Worm (Caenorhabditis elegans) whole organism, late embryonic: ENCODE data around the gene col-83.

Experiments
- F13H6.1 ChIP-seq: sonication (generic microtip); optimal IDR thresholded peaks from 2 replicates; lab custom pipeline; 2016; ENCODE audit warnings: missing genetic modification characterization, missing compliant biosample characterization
- T23F11.4 ChIP-seq: fragments of 200-800 bp; sonication (Bioruptor generic); optimal IDR thresholded peaks from 2 replicates; lab custom pipeline; 2018; ENCODE audit warnings: mild to moderate bottlenecking, missing genetic modification characterization, missing compliant biosample characterization
- Y22D7AL.16 ChIP-seq: sonication (generic microtip); optimal IDR thresholded peaks from 2 replicates; lab custom pipeline; 2016; ENCODE audit warnings: missing genetic modification characterization, missing compliant biosample characterization
- ama-1 ChIP-seq: fragments of 150-350 bp; optimal IDR thresholded peaks from 2 replicates; lab custom pipeline; 2014
- ceh-14 ChIP-seq: sonication (generic microtip); optimal IDR thresholded peaks from 2 replicates; lab custom pipeline; 2016; ENCODE audit warnings: missing genotype, missing genetic modification characterization, missing compliant biosample characterization
- ceh-19 ChIP-seq: fragments of 200-800 bp; sonication (Bioruptor generic); optimal IDR thresholded peaks from 2 replicates; lab custom pipeline; 2018; ENCODE audit warnings: mild to moderate bottlenecking, missing genetic modification characterization, missing compliant biosample characterization
- ceh-22 ChIP-seq: sonication (generic microtip); optimal IDR thresholded peaks from 2 replicates; lab custom pipeline; 2017; ENCODE audit warnings: missing biosample characterization, missing genetic modification characterization
- ceh-24 ChIP-seq: sonication (generic microtip); optimal IDR thresholded peaks from 2 replicates; lab custom pipeline; 2016; ENCODE audit warnings: mild to moderate bottlenecking, missing genetic modification characterization, missing compliant biosample characterization
- ceh-31 ChIP-seq: sonication (generic microtip); optimal IDR thresholded peaks from 2 replicates; lab custom pipeline; 2016; ENCODE audit warnings: missing genetic modification characterization, missing compliant biosample characterization
- ceh-45 ChIP-seq: fragments of 200-800 bp; sonication (Bioruptor generic); IDR thresholded peaks from 2 replicates; pipeline ENCODE4 v1.3.6; 2022; ENCODE audit warnings: missing genetic modification reagents, missing genetic modification characterization, missing compliant biosample characterization
- ceh-48 ChIP-seq: sonication (generic microtip); optimal IDR thresholded peaks from 2 replicates; lab custom pipeline; 2016; ENCODE audit warnings: missing genetic modification characterization, inconsistent platforms, missing compliant biosample characterization
- ceh-6 ChIP-seq: fragments of 200-800 bp; sonication (Bioruptor generic); optimal IDR thresholded peaks from 2 replicates; lab custom pipeline; 2018; ENCODE audit warnings: mild to moderate bottlenecking, missing genetic modification characterization, missing compliant biosample characterization
- che-1 ChIP-seq: sonication (generic microtip); optimal IDR thresholded peaks from 2 replicates; lab custom pipeline; 2016; ENCODE audit warnings: mild to moderate bottlenecking, missing genetic modification characterization, missing compliant biosample characterization
- dmd-4 ChIP-seq: sonication (generic microtip); optimal IDR thresholded peaks from 2 replicates; lab custom pipeline; 2016; ENCODE audit warnings: borderline replicate concordance, missing genetic modification characterization, missing compliant biosample characterization
- dve-1 ChIP-seq: sonication (generic microtip); optimal IDR thresholded peaks from 2 replicates; lab custom pipeline; 2017; ENCODE audit warnings: antibody characterized with exemption, mild to moderate bottlenecking, missing genetic modification characterization, missing compliant biosample characterization
- elt-2 ChIP-seq: sonication (generic microtip); optimal IDR thresholded peaks from 2 replicates; lab custom pipeline; 2016; ENCODE audit warnings: missing genetic modification reagents, missing genetic modification characterization, missing compliant biosample characterization
- elt-4 ChIP-seq: sonication (generic microtip); optimal IDR thresholded peaks from 2 replicates; lab custom pipeline; 2016; ENCODE audit warnings: missing genetic modification characterization, missing compliant biosample characterization
- eyg-1 ChIP-seq: sonication (generic microtip); optimal IDR thresholded peaks from 2 replicates; lab custom pipeline; 2016; ENCODE audit warnings: missing genotype, missing genetic modification characterization, missing compliant biosample characterization
- fax-1 ChIP-seq: sonication (generic microtip); optimal IDR thresholded peaks from 2 replicates; lab custom pipeline; 2016; ENCODE audit warnings: missing genotype, missing genetic modification characterization, missing compliant biosample characterization
- fkh-10 ChIP-seq: fragments of 150-350 bp; optimal IDR thresholded peaks from 2 replicates; lab custom pipeline; 2014; ENCODE audit warnings: missing biosample characterization, missing genetic modification reagents, missing genetic modification characterization
- fkh-6 ChIP-seq: sonication (generic microtip); optimal IDR thresholded peaks from 2 replicates; lab custom pipeline; 2016; ENCODE audit warnings: missing genetic modification characterization, missing compliant biosample characterization
- gmeb-2 ChIP-seq: sonication (generic microtip); optimal IDR thresholded peaks from 2 replicates; lab custom pipeline; 2016; ENCODE audit warnings: missing genetic modification characterization, inconsistent platforms, missing compliant biosample characterization
- hlh-13 ChIP-seq: fragments of 200-800 bp; sonication (Bioruptor generic); optimal IDR thresholded peaks from 2 replicates; lab custom pipeline; 2018; ENCODE audit warnings: mild to moderate bottlenecking, missing genetic modification characterization, missing compliant biosample characterization
- hlh-8 ChIP-seq: sonication (generic microtip); optimal IDR thresholded peaks from 2 replicates; lab custom pipeline; 2016; ENCODE audit warnings: missing genotype, missing genetic modification characterization, missing compliant biosample characterization
- mec-3 ChIP-seq: sonication (generic microtip); optimal IDR thresholded peaks from 2 replicates; lab custom pipeline; 2016; ENCODE audit warnings: borderline replicate concordance, missing genetic modification characterization, missing compliant biosample characterization
- nhr-11 ChIP-seq: fragments of 150-350 bp; optimal IDR thresholded peaks from 2 replicates; lab custom pipeline; 2014; ENCODE audit warnings: missing biosample characterization, missing genetic modification characterization
- nhr-232 ChIP-seq: sonication (generic microtip); optimal IDR thresholded peaks from 2 replicates; lab custom pipeline; 2016; ENCODE audit warnings: missing genetic modification characterization, missing compliant biosample characterization
- npax-4 ChIP-seq: sonication (generic microtip); optimal IDR thresholded peaks from 2 replicates; lab custom pipeline; 2016; ENCODE audit warnings: missing genetic modification characterization, missing compliant biosample characterization
- odd-2 ChIP-seq: sonication (generic microtip); optimal IDR thresholded peaks from 2 replicates; lab custom pipeline; 2017; ENCODE audit warnings: antibody characterized with exemption, mild to moderate bottlenecking, missing genetic modification characterization, missing compliant biosample characterization
- pag-3 ChIP-seq: sonication (generic microtip); optimal IDR thresholded peaks from 2 replicates; lab custom pipeline; 2016; ENCODE audit warnings: missing compliant biosample characterization, missing genetic modification characterization, borderline replicate concordance
- pha-2 ChIP-seq: sonication (generic microtip); optimal IDR thresholded peaks from 2 replicates; lab custom pipeline; 2017; ENCODE audit warnings: mild to moderate bottlenecking, missing genetic modification characterization, missing compliant biosample characterization
- pha-4 ChIP-seq: fragments of 150-350 bp; optimal IDR thresholded peaks from 2 replicates; lab custom pipeline; 2018; ENCODE audit warnings: missing biosample characterization, missing genetic modification reagents, missing genetic modification characterization
- pqm-1 ChIP-seq: sonication (generic microtip); optimal IDR thresholded peaks from 2 replicates; lab custom pipeline; 2016; ENCODE audit warnings: missing genetic modification characterization, missing compliant biosample characterization
- pros-1 ChIP-seq: fragments of 150-350 bp; optimal IDR thresholded peaks from 2 replicates; lab custom pipeline; 2014; ENCODE audit warnings: missing biosample characterization, missing genetic modification reagents, missing genetic modification characterization
- sdc-2 ChIP-seq: sonication (generic microtip); optimal IDR thresholded peaks from 2 replicates; lab custom pipeline; 2016; ENCODE audit warnings: missing genotype, missing genetic modification characterization, missing compliant biosample characterization
- sox-4 ChIP-seq: sonication (generic microtip); optimal IDR thresholded peaks from 2 replicates; lab custom pipeline; 2017; ENCODE audit warnings: mild to moderate bottlenecking, missing genetic modification characterization, inconsistent platforms, missing compliant biosample characterization
- tbx-2 ChIP-seq: sonication (generic microtip); optimal IDR thresholded peaks from 2 replicates; lab custom pipeline; 2016; ENCODE audit warnings: missing genetic modification characterization, missing compliant biosample characterization
- tbx-7 ChIP-seq: sonication (generic microtip); optimal IDR thresholded peaks from 2 replicates; lab custom pipeline; 2016; ENCODE audit warnings: missing genotype, missing genetic modification characterization, missing compliant biosample characterization
- ttx-3 ChIP-seq: sonication (generic microtip); optimal IDR thresholded peaks from 2 replicates; lab custom pipeline; 2016; ENCODE audit warnings: missing genetic modification reagents, missing genetic modification characterization, missing compliant biosample characterization
- unc-3 ChIP-seq, 2 experiments: fragments of 200-800 bp in 1 of 2; sonication (Bioruptor generic) in 1 of 2; sonication (generic microtip) in 1 of 2; conservative IDR thresholded peaks in 1 of 2; optimal IDR thresholded peaks in 1 of 2; 2 replicates each; pipeline versions ENCODE4 v1.3.6 to Lab custom; 2016 to 2022; ENCODE audit warnings: missing compliant biosample characterization in 2 of 2, missing genetic modification characterization in 2 of 2, missing genetic modification reagents in 1 of 2
- unc-42 ChIP-seq: sonication (generic microtip); optimal IDR thresholded peaks from 2 replicates; lab custom pipeline; 2016; ENCODE audit warnings: missing genotype, missing genetic modification characterization, missing compliant biosample characterization
- unc-55 ChIP-seq: sonication (generic microtip); optimal IDR thresholded peaks from 2 replicates; lab custom pipeline; 2017; ENCODE audit warnings: missing biosample characterization, missing genetic modification reagents, missing genetic modification characterization
- zip-5 ChIP-seq: sonication (generic microtip); optimal IDR thresholded peaks from 2 replicates; lab custom pipeline; 2016; ENCODE audit warnings: missing genetic modification characterization, missing compliant biosample characterization
- ztf-16 ChIP-seq: sonication (generic microtip); optimal IDR thresholded peaks from 2 replicates; lab custom pipeline; 2017; ENCODE audit warnings: missing genetic modification characterization, missing compliant biosample characterization

col-83 gene

ce11 chrII:11048930-11049329 is 3.2 kb upstream of the col-83 start, which contains the start of gene F33A8.4:
F33A8.4 (minus strand) TSS chrII:11049030.
- TF ChIP-seq hlh-8 (tag; lab: Kevin White, UChicago) (no peak), tbx-2 (tag; lab: Kevin White, UChicago) (no peak), unc-42 (tag; lab: Kevin White, UChicago) (no peak), hlh-13 (GFP tag; lab: Kevin White, UChicago) (no peak), pag-3 (tag; lab: Kevin White, UChicago) (no peak), fkh-10 (no peak), nhr-11 (tag; lab: Kevin White, UChicago) (no peak), pros-1 (no peak), sox-4 (tag; lab: Kevin White, UChicago) (no peak), unc-55 (GFP tag; lab: Kevin White, UChicago) (no peak), dmd-4 (tag; lab: Kevin White, UChicago) (no peak), zip-5 (tag; lab: Kevin White, UChicago) (no peak), T23F11.4 (GFP tag; lab: Kevin White, UChicago) (no peak), tbx-7 (tag; lab: Kevin White, UChicago) (no peak), unc-3 (GFP tag; conservative IDR thresholded peaks at IDR 0.05; lab: Robert Waterston, UW) (no peak), unc-3 (tag; optimal IDR thresholded peaks at IDR 0.05; lab: Kevin White, UChicago) (no peak), fkh-6 (tag; lab: Kevin White, UChicago) (no peak), odd-2 (tag; lab: Kevin White, UChicago) (no peak), pqm-1 (no peak), nhr-232 (tag; lab: Kevin White, UChicago) (no peak)

DNA sequence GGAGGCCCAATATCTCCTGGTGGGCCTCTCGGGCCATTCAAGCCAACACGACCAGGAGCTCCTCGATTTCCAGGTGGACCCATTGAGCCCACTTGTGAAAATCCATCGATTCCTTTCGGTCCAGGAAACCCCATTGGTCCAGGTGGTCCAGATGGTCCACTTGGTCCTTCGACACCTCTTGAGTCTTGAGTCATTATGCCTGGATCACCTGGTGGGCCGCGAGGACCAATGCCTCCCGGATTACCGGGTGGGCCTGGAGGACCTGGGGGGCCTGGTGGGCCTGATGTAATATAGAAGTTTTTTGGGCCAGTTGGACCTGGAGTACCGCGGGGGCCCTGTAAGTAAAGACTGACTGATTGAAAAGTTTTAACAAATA is 1.6 kb downstream of the col-83 start:
- TF ChIP-seq fkh-6 (tag; lab: Kevin White, UChicago) (peak; percentile 48), tbx-7 (tag; lab: Kevin White, UChicago) (no peak)

- TF ChIP-seq hlh-8 (tag; lab: Kevin White, UChicago) (no peak), Y22D7AL.16 (tag; lab: Kevin White, UChicago) (no peak), mec-3 (tag; lab: Kevin White, UChicago) (no peak), F13H6.1 (tag; lab: Kevin White, UChicago) (no peak), pha-4 (tag; lab: Kevin White, UChicago) (no peak), che-1 (tag; lab: Kevin White, UChicago) (no peak), unc-42 (tag; lab: Kevin White, UChicago) (no peak), ceh-31 (tag; lab: Kevin White, UChicago) (no peak)
Observed at ce11 chrII:11043546-11044192, 2.1 kb downstream of the col-83 start.

ce11 chrII:11042878-11043331 is 2.9 kb downstream of the col-83 start:
- no peak for TF ChIP-seq hlh-8 (tag; lab: Kevin White, UChicago)
- peak; percentile 41 for TF ChIP-seq fkh-6 (tag; lab: Kevin White, UChicago)
- TF ChIP-seq ceh-14 (tag; lab: Kevin White, UChicago) = peak; percentile 74
- TF ChIP-seq gmeb-2 (tag; lab: Kevin White, UChicago) = no peak
- TF ChIP-seq unc-42 (tag; lab: Kevin White, UChicago) = peak; percentile 80
- TF ChIP-seq ztf-16 (tag; lab: Kevin White, UChicago) = no peak
- no peak for TF ChIP-seq npax-4 (tag; lab: Kevin White, UChicago)
- 0 out of 2 replicates have a peak, but pooled peaks have one; percentile 16 for TF ChIP-seq ceh-45 (GFP tag; lab: Robert Waterston, UW)
- no peak for TF ChIP-seq F13H6.1 (tag; lab: Kevin White, UChicago)
- TF ChIP-seq ama-1 (lab: Kevin White, UChicago) = no peak
- no peak for TF ChIP-seq ttx-3 (tag; lab: Kevin White, UChicago)
- TF ChIP-seq unc-3 (GFP tag; conservative IDR thresholded peaks at IDR 0.05; lab: Robert Waterston, UW) = no peak
- peak; percentile 15 for TF ChIP-seq unc-3 (tag; optimal IDR thresholded peaks at IDR 0.05; lab: Kevin White, UChicago)
- peak; percentile 8 for TF ChIP-seq eyg-1 (tag; lab: Kevin White, UChicago)
- TF ChIP-seq nhr-232 (tag; lab: Kevin White, UChicago) = no peak
- TF ChIP-seq odd-2 (tag; lab: Kevin White, UChicago) = no peak
- no peak for TF ChIP-seq tbx-7 (tag; lab: Kevin White, UChicago)
- peak; percentile 42 for TF ChIP-seq ceh-19
- TF ChIP-seq ceh-22 (tag; lab: Kevin White, UChicago) = no peak
- TF ChIP-seq T23F11.4 (GFP tag; lab: Kevin White, UChicago) = no peak
- no peak for TF ChIP-seq ceh-24 (tag; lab: Kevin White, UChicago)
- peak; percentile 73 for TF ChIP-seq elt-2 (tag; lab: Kevin White, UChicago)
- TF ChIP-seq sox-4 (tag; lab: Kevin White, UChicago) = no peak
- TF ChIP-seq sdc-2 = peak; percentile 48
- TF ChIP-seq ceh-48 = peak; percentile 88
- no peak for TF ChIP-seq dve-1 (tag; lab: Kevin White, UChicago)
- peak; percentile 36 for TF ChIP-seq ceh-6 (GFP tag; lab: Kevin White, UChicago)
- TF ChIP-seq pha-2 (tag; lab: Kevin White, UChicago) = peak; percentile 19
- TF ChIP-seq fax-1 (tag; lab: Kevin White, UChicago) = no peak
- no peak for TF ChIP-seq elt-4 (tag; lab: Kevin White, UChicago)
